Fruit fly (Drosophila melanogaster): ENCODE measurements around the gene CG33062.
"Not testable (repeated sequence)": the region's sequence is repeated elsewhere in the genome, so short reads cannot be mapped to it uniquely, and the experiment has no call there.

The CG33062 gene

dm6 chr3L:19481209-19481608 is 35.0 kb upstream of the CG33062 start:
- TF ChIP-seq CG14655 (GFP tag; optimal IDR thresholded peaks at IDR 0.05), result no peak
- TF ChIP-seq rn (GFP tag; IDR thresholded peaks at IDR 0.05), result no peak
- TF ChIP-seq CG4496 (GFP tag; IDR thresholded peaks at IDR 0.05), result 0 out of 3 replicates have a peak, but pooled peaks have one; percentile 30
- TF ChIP-seq CG34367 (tag; optimal IDR thresholded peaks at IDR 0.05), result no peak
- no peak for TF ChIP-seq gl (tag; optimal IDR thresholded peaks at IDR 0.05)
- TF ChIP-seq Pif1A (GFP tag; optimal IDR thresholded peaks at IDR 0.05), result no peak
- TF ChIP-seq CG10348 (GFP tag; IDR thresholded peaks at IDR 0.05), result no peak
- TF ChIP-seq fd96Ca (GFP tag; IDR thresholded peaks at IDR 0.05), result 0 out of 3 replicates have a peak, but pooled peaks have one; percentile 10
- TF ChIP-seq EcR (GFP tag; optimal IDR thresholded peaks at IDR 0.05), result no peak

dm6 chr3L:19475478-19475877 is 29.2 kb upstream of the CG33062 start, which contains the start of the genes CG18294 and CG32213:
TSS of gene CG18294 (minus strand) at chr3L:19475578.
TSS of gene CG32213 (plus strand) at chr3L:19475839.
- TF ChIP-seq CG9948, Snoo, CG34367 (tag; optimal IDR thresholded peaks at IDR 0.05): not testable (repeated sequence)

- TF ChIP-seq D1, CG17806, CG8159 (tag; optimal IDR thresholded peaks at IDR 0.05): not testable (repeated sequence)
Observed at dm6 chr3L:19472128-19472527, 25.9 kb upstream of the CG33062 start, which contains the start of the genes 825-Oak and CG12519. TSS of gene 825-Oak (minus strand) at chr3L:19472228. TSS of gene CG12519 (plus strand) at chr3L:19472491.

dm6 chr3L:19466979-19467378 is 20.7 kb upstream of the CG33062 start, which contains the start of the genes CG14096 and CG32214:
TSS of gene CG14096 (minus strand) at chr3L:19467079.
TSS of gene CG32214 (plus strand) at chr3L:19467346.
- TF ChIP-seq EcR (GFP tag; optimal IDR thresholded peaks at IDR 0.05); CG17806 (tag; optimal IDR thresholded peaks at IDR 0.05); rn (GFP tag; IDR thresholded peaks at IDR 0.05): not testable (repeated sequence)

dm6 chr3L:19464659-19465058 is 18.4 kb upstream of the CG33062 start, which contains the start of gene CG14095:
TSS of gene CG14095 (minus strand) at chr3L:19464759.
- TF ChIP-seq Pif1A (GFP tag; optimal IDR thresholded peaks at IDR 0.05) (no peak), CG4496 (GFP tag; IDR thresholded peaks at IDR 0.05) (no peak), CG10348 (GFP tag; IDR thresholded peaks at IDR 0.05) (no peak), CG12605 (GFP tag; IDR thresholded peaks at IDR 0.05) (no peak), CG9948 (tag; optimal IDR thresholded peaks at IDR 0.05) (no peak), fd96Ca (GFP tag; IDR thresholded peaks at IDR 0.05) (no peak), EcR (GFP tag; optimal IDR thresholded peaks at IDR 0.05) (no peak), rn (GFP tag; IDR thresholded peaks at IDR 0.05) (no peak), CG17806 (tag; optimal IDR thresholded peaks at IDR 0.05) (no peak), CG14655 (GFP tag; optimal IDR thresholded peaks at IDR 0.05) (no peak), Pif1B (GFP tag; optimal IDR thresholded peaks at IDR 0.05) (no peak), CG32121 (GFP tag; IDR thresholded peaks at IDR 0.05) (no peak), CG8301 (tag; optimal IDR thresholded peaks at IDR 0.05) (no peak), gl (tag; optimal IDR thresholded peaks at IDR 0.05) (no peak), CG13204 (GFP tag; optimal IDR thresholded peaks at IDR 0.05) (no peak)

- TF ChIP-seq CG15710 (tag; optimal IDR thresholded peaks at IDR 0.05) (peak; percentile 22), CG4496 (GFP tag; IDR thresholded peaks at IDR 0.05) (0 out of 3 replicates have a peak, but pooled peaks have one; percentile 29), CG17806 (tag; optimal IDR thresholded peaks at IDR 0.05) (peak; percentile 32), fd96Ca (GFP tag; IDR thresholded peaks at IDR 0.05) (no peak), CG34367 (tag; optimal IDR thresholded peaks at IDR 0.05) (peak; percentile 0), Pif1A (GFP tag; optimal IDR thresholded peaks at IDR 0.05) (no peak), CG9948 (tag; optimal IDR thresholded peaks at IDR 0.05) (peak; percentile 25), CG13204 (GFP tag; optimal IDR thresholded peaks at IDR 0.05) (no peak), CG8159 (tag; optimal IDR thresholded peaks at IDR 0.05) (peak; percentile 26)
Observed at dm6 chr3L:19444092-19444491, 2.2 kb downstream of the CG33062 start.

- TF ChIP-seq Snoo (tag; optimal IDR thresholded peaks at IDR 0.05), result no peak
- TF ChIP-seq CG4496 (GFP tag; IDR thresholded peaks at IDR 0.05), result peak; percentile 20; the same call in 1 of the 3 replicates
- peak; percentile 36 for TF ChIP-seq CG15710 (tag; optimal IDR thresholded peaks at IDR 0.05)
- peak; percentile 54 for TF ChIP-seq CG8159 (tag; optimal IDR thresholded peaks at IDR 0.05)
- peak; percentile 25 for TF ChIP-seq CG9948 (tag; optimal IDR thresholded peaks at IDR 0.05)
Observed at dm6 chr3L:19442239-19442638, 4.0 kb downstream of the CG33062 start.

- TF ChIP-seq Pif1A (GFP tag; optimal IDR thresholded peaks at IDR 0.05) (no peak), CG9948 (tag; optimal IDR thresholded peaks at IDR 0.05) (no peak), Pif1B (GFP tag; optimal IDR thresholded peaks at IDR 0.05) (no peak), CG15710 (tag; optimal IDR thresholded peaks at IDR 0.05) (no peak), rn (GFP tag; IDR thresholded peaks at IDR 0.05) (no peak), gl (tag; optimal IDR thresholded peaks at IDR 0.05) (no peak), D1 (tag; optimal IDR thresholded peaks at IDR 0.05) (no peak), EcR (GFP tag; optimal IDR thresholded peaks at IDR 0.05) (no peak), CG34367 (tag; optimal IDR thresholded peaks at IDR 0.05) (no peak), CG14655 (GFP tag; optimal IDR thresholded peaks at IDR 0.05) (no peak), CG4496 (GFP tag; IDR thresholded peaks at IDR 0.05) (no peak), CG10348 (GFP tag; IDR thresholded peaks at IDR 0.05) (no peak), CG8301 (tag; optimal IDR thresholded peaks at IDR 0.05) (no peak), Snoo (tag; optimal IDR thresholded peaks at IDR 0.05) (no peak), Ets98B (GFP tag; IDR thresholded peaks at IDR 0.05) (no peak)
Observed at dm6 chr3L:19412812-19413211, 33.4 kb downstream of the CG33062 start, which contains the start of gene CG32206. TSS of gene CG32206 (minus strand) at chr3L:19412912.

All from whole organism, pupa.